Worm (Caenorhabditis elegans): ENCODE measurements around the gene nas-31.

DNA sequence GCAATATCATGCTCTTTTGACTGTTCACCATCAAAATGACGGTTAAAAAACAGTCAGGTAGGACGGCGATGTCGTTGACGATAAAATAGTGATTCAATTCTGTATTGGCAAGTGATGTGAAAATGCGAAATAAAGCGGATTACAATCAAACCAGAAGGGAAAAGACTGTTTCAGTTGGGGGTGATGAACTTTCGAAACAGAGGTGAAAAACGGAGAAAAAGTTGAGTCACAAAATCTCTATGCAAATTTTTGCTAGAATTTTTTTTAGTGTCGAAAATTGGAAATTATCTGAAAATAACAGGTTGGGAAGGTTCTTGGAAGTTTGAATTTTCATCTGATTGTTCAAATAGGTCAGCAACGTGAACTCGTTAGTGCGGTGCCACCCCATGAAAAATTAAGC, at the start of gene nas-31:
- TF ChIP-seq ama-1 (optimal IDR thresholded peaks at IDR 0.05) (no peak), tra-4 (tag; optimal IDR thresholded peaks at IDR 0.05) (no peak)
